Worm (Caenorhabditis elegans) whole organism, L3 larva: ENCODE results near the gene C18B2.2.

Experiments
- R02D3.7 ChIP-seq: fragments of 150-350 bp; optimal IDR thresholded peaks from 2 replicates; lab custom pipeline; 2014; ENCODE audit warnings: missing biosample characterization, missing genetic modification characterization
- egl-27 ChIP-seq: sonication (generic microtip); optimal IDR thresholded peaks from 4 replicates; lab custom pipeline; 2017; ENCODE audit warnings: missing biosample characterization, missing genetic modification reagents, missing genetic modification characterization
- elt-2 ChIP-seq: sonication (generic microtip); optimal IDR thresholded peaks from 2 replicates; lab custom pipeline; 2016; ENCODE audit warnings: missing genetic modification reagents, mild to moderate bottlenecking, missing genetic modification characterization, missing compliant biosample characterization
- fkh-2 ChIP-seq: fragments of 150-350 bp; optimal IDR thresholded peaks from 2 replicates; lab custom pipeline; 2014; ENCODE audit warnings: missing biosample characterization, missing genetic modification reagents, missing genetic modification characterization
- fos-1 ChIP-seq: fragments of 150-350 bp; optimal IDR thresholded peaks from 2 replicates; lab custom pipeline; 2014; ENCODE audit warnings: missing biosample characterization, missing genetic modification characterization
- nhr-43 ChIP-seq: sonication (generic microtip); optimal IDR thresholded peaks from 2 replicates; lab custom pipeline; 2016; ENCODE audit warnings: mild to moderate bottlenecking, missing genetic modification characterization, missing compliant biosample characterization; ENCODE audit not compliant: poor library complexity, severe bottlenecking
- unc-39 ChIP-seq: sonication (generic microtip); optimal IDR thresholded peaks from 4 replicates; lab custom pipeline; 2017; ENCODE audit warnings: missing biosample characterization, missing genetic modification characterization

DNA sequence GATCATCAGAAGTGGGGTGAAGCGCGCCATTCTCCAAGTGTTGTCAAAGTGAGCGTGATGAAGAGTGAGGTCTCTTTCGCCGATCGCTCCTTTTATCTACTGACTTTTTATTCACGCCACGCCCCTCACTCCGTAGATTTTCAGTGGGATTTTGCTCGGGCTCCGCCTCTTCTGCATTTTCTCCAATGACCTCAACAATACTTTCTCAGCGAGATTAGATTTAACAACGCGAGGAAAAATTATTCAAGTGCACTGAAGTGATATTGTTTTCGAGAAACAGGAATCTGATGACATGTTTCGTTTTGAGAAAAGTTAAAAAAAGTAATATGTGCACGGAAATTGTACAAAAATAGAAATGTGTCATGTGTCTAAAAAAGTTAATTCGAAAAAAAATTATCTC is 45.6 kb downstream of the C18B2.2 start, which contains the start of gene snet-1:
- no peak for TF ChIP-seq nhr-43 (tag; lab: Kevin White, UChicago)
- TF ChIP-seq egl-27 (tag; lab: Kevin White, UChicago) = no peak
- no peak for TF ChIP-seq fkh-2
- no peak for TF ChIP-seq fos-1 (tag; lab: Kevin White, UChicago)
- TF ChIP-seq unc-39 (tag; lab: Kevin White, UChicago) = no peak
- TF ChIP-seq R02D3.7 = no peak
- TF ChIP-seq elt-2 (tag; lab: Kevin White, UChicago) = no peak
